Fruit fly (Drosophila melanogaster): ENCODE data around the gene Srp54.
A peak's percentile ranks its signal among the peaks of the same experiment; 100 is the strongest.

Gene Srp54

DNA sequence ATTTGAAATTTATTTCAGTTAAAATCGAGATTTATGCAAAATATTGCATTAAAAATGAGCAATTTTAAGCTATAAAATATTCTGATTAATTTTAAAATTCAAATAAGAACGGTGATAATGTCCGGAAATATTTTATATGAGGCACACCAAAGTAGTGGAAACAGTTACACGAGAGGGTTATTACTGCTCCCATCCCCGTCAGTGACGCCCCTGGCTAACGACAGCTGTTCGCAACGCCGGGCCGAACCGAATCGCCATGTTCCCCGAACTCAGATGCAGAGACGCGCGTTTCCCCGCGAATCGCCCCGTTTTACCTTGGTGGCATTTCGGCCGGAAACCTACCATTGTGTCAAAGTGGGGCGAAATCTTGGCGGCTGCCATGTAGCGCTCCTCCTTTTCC lies 928 bp upstream of the Srp54 start (continued):
- TF ChIP-seq CG34224 (GFP tag; IDR thresholded peaks at IDR 0.05; ENCODE audit: partially characterized antibody) = no peak
- no peak for TF ChIP-seq schlank (tag; optimal IDR thresholded peaks at IDR 0.05)
- TF ChIP-seq lmd (GFP tag; IDR thresholded peaks at IDR 0.05) = peak; percentile 40; the same call in 1 of the 2 replicates
- no peak for TF ChIP-seq CG4730 (GFP tag; IDR thresholded peaks at IDR 0.05)
- no peak for TF ChIP-seq onecut (GFP tag; IDR thresholded peaks at IDR 0.05)
- TF ChIP-seq Mes4 (GFP tag; optimal IDR thresholded peaks at IDR 0.05) = no peak
- TF ChIP-seq eyg (GFP tag; optimal IDR thresholded peaks at IDR 0.05) = peak; percentile 0
- no peak for TF ChIP-seq CG7963 (GFP tag; IDR thresholded peaks at IDR 0.05; ENCODE audit: partially characterized antibody)
- TF ChIP-seq lilli (GFP tag; optimal IDR thresholded peaks at IDR 0.05) = peak; percentile 57
- TF ChIP-seq CG3838 (GFP tag; optimal IDR thresholded peaks at IDR 0.05) = no peak
- no peak for TF ChIP-seq Tbp (GFP tag; optimal IDR thresholded peaks at IDR 0.05)
- TF ChIP-seq CG8290 (GFP tag; optimal IDR thresholded peaks at IDR 0.05) = no peak
- TF ChIP-seq CG8290 (tag; optimal IDR thresholded peaks at IDR 0.05) = peak in 1 of 2 experiments; percentile 14
- no peak for TF ChIP-seq CG9797 (GFP tag; optimal IDR thresholded peaks at IDR 0.05)
- peak; percentile 37; the same call in 1 of the 3 replicates for TF ChIP-seq tgo (GFP tag; IDR thresholded peaks at IDR 0.05)
- TF ChIP-seq CG12391 (tag; optimal IDR thresholded peaks at IDR 0.05) = no peak
- TF ChIP-seq fd96Cb (tag; optimal IDR thresholded peaks at IDR 0.05) = no peak
- TF ChIP-seq sob (GFP tag; IDR thresholded peaks at IDR 0.05) = peak; percentile 23; the same call in 1 of the 2 replicates
- TF ChIP-seq CG3847 (GFP tag; IDR thresholded peaks at IDR 0.05) = no peak
- no peak for TF ChIP-seq Dip3 (GFP tag; optimal IDR thresholded peaks at IDR 0.05)
- no peak for TF ChIP-seq amos (GFP tag; IDR thresholded peaks at IDR 0.05; ENCODE audit: partially characterized antibody)
- TF ChIP-seq Rfx (GFP tag; IDR thresholded peaks at IDR 0.05) = peak; percentile 64
- no peak for TF ChIP-seq kni (GFP tag; optimal IDR thresholded peaks at IDR 0.05)
- 0 out of 2 replicates have a peak, but pooled peaks have one; percentile 25 for TF ChIP-seq ttk (GFP tag; IDR thresholded peaks at IDR 0.05)
- TF ChIP-seq MBD-R2 (GFP tag; IDR thresholded peaks at IDR 0.05) = peak; percentile 22
- TF ChIP-seq CG11723 (GFP tag; optimal IDR thresholded peaks at IDR 0.05) = no peak
- no peak for TF ChIP-seq esg (GFP tag; conservative IDR thresholded peaks at IDR 0.05)
- no peak for TF ChIP-seq H15 (GFP tag; IDR thresholded peaks at IDR 0.05)
- no peak for TF ChIP-seq CG16813 (GFP tag; IDR thresholded peaks at IDR 0.05; ENCODE audit: partially characterized antibody)
- TF ChIP-seq CG17612 (GFP tag; IDR thresholded peaks at IDR 0.05) = no peak
- no peak for TF ChIP-seq dan (GFP tag; IDR thresholded peaks at IDR 0.05)
- no peak for TF ChIP-seq fd64A (GFP tag; optimal IDR thresholded peaks at IDR 0.05)
- TF ChIP-seq CG13424 (tag; optimal IDR thresholded peaks at IDR 0.05) = no peak
- TF ChIP-seq CG7745 (tag; optimal IDR thresholded peaks at IDR 0.05) = no peak
- TF ChIP-seq Xbp1 (GFP tag; optimal IDR thresholded peaks at IDR 0.05) = peak; percentile 39
- no peak for TF ChIP-seq CG2199 (GFP tag; IDR thresholded peaks at IDR 0.05)
- no peak for TF ChIP-seq CG30431 (GFP tag; optimal IDR thresholded peaks at IDR 0.05)
- TF ChIP-seq lab (GFP tag; optimal IDR thresholded peaks at IDR 0.05) = peak; percentile 38
- no peak for TF ChIP-seq corto (GFP tag; optimal IDR thresholded peaks at IDR 0.05)
- TF ChIP-seq ato (GFP tag; IDR thresholded peaks at IDR 0.05; ENCODE audit: partially characterized antibody) = no peak
- no peak for TF ChIP-seq Dbx (GFP tag; IDR thresholded peaks at IDR 0.05)
- no peak for TF ChIP-seq Usf (GFP tag; optimal IDR thresholded peaks at IDR 0.05)
- TF ChIP-seq gce (GFP tag; IDR thresholded peaks at IDR 0.05) = no peak
- no peak for TF ChIP-seq grn (GFP tag; optimal IDR thresholded peaks at IDR 0.05)
- no peak for TF ChIP-seq Hr78 (GFP tag; optimal IDR thresholded peaks at IDR 0.05)
- TF ChIP-seq CG3281 (GFP tag; optimal IDR thresholded peaks at IDR 0.05) = no peak
- TF ChIP-seq CG17385 (GFP tag; optimal IDR thresholded peaks at IDR 0.05) = no peak
- no peak for TF ChIP-seq CG6683 (GFP tag; optimal IDR thresholded peaks at IDR 0.05)
- no peak for TF ChIP-seq tx (GFP tag; optimal IDR thresholded peaks at IDR 0.05)
- no peak for TF ChIP-seq Xrp1 (GFP tag; IDR thresholded peaks at IDR 0.05)
- TF ChIP-seq CG34376 (GFP tag; optimal IDR thresholded peaks at IDR 0.05) = no peak
- no peak for TF ChIP-seq CG9727 (GFP tag; optimal IDR thresholded peaks at IDR 0.05)

Data from whole organism, embryonic.